Worm (Caenorhabditis elegans) whole organism, late embryonic: ENCODE measurements around the gene nfm-1.

Source experiments
- gmeb-2 ChIP-seq: sonication (generic microtip); optimal IDR thresholded peaks from 2 replicates; lab custom pipeline; 2016; ENCODE audit warnings: missing genetic modification characterization, inconsistent platforms, missing compliant biosample characterization
- lin-11 ChIP-seq: fragments of 200-800 bp; sonication (Bioruptor generic); optimal IDR thresholded peaks from 2 replicates; lab custom pipeline; 2018; ENCODE audit warnings: mild to moderate bottlenecking, missing genetic modification characterization, missing compliant biosample characterization
- nhr-11 ChIP-seq: fragments of 150-350 bp; optimal IDR thresholded peaks from 2 replicates; lab custom pipeline; 2014; ENCODE audit warnings: missing biosample characterization, missing genetic modification characterization
- pag-3 ChIP-seq: sonication (generic microtip); optimal IDR thresholded peaks from 2 replicates; lab custom pipeline; 2016; ENCODE audit warnings: missing compliant biosample characterization, missing genetic modification characterization, borderline replicate concordance
- pha-2 ChIP-seq: sonication (generic microtip); optimal IDR thresholded peaks from 2 replicates; lab custom pipeline; 2017; ENCODE audit warnings: mild to moderate bottlenecking, missing genetic modification characterization, missing compliant biosample characterization
- pha-4 ChIP-seq: fragments of 150-350 bp; optimal IDR thresholded peaks from 2 replicates; lab custom pipeline; 2018; ENCODE audit warnings: missing biosample characterization, missing genetic modification reagents, missing genetic modification characterization
- sox-4 ChIP-seq: sonication (generic microtip); optimal IDR thresholded peaks from 2 replicates; lab custom pipeline; 2017; ENCODE audit warnings: mild to moderate bottlenecking, missing genetic modification characterization, inconsistent platforms, missing compliant biosample characterization
- tbx-2 ChIP-seq: sonication (generic microtip); optimal IDR thresholded peaks from 2 replicates; lab custom pipeline; 2016; ENCODE audit warnings: missing genetic modification characterization, missing compliant biosample characterization

- TF ChIP-seq pag-3 (no peak), sox-4 (tag; lab: Kevin White, UChicago) (no peak), pha-2 (tag; lab: Kevin White, UChicago) (no peak), pha-4 (tag; lab: Kevin White, UChicago) (no peak), lin-11 (tag; lab: Kevin White, UChicago) (no peak), nhr-11 (no peak), tbx-2 (tag; lab: Kevin White, UChicago) (no peak), gmeb-2 (tag; lab: Kevin White, UChicago) (no peak)
These were observed 19.8 kb downstream of the nfm-1 start for ce11 chrIII:6179062-6179461.
